Worm (Caenorhabditis elegans) whole organism, L3 larva: ENCODE measurements around the gene ndub-8.

Experiments used
- R02D3.7 ChIP-seq: fragments of 150-350 bp; optimal IDR thresholded peaks from 2 replicates; lab custom pipeline; 2014; ENCODE audit warnings: missing biosample characterization, missing genetic modification characterization
- aly-2 ChIP-seq: fragments of 150-350 bp; optimal IDR thresholded peaks from 2 replicates; lab custom pipeline; 2014; ENCODE audit warnings: missing biosample characterization, missing genetic modification characterization
- ama-1 ChIP-seq: fragments of 150-350 bp; optimal IDR thresholded peaks from 2 replicates; lab custom pipeline; 2018
- ceh-16 ChIP-seq: sonication (generic microtip); optimal IDR thresholded peaks from 2 replicates; lab custom pipeline; 2017; ENCODE audit warnings: missing biosample characterization, missing genetic modification characterization
- ceh-28 ChIP-seq: fragments of 150-350 bp; optimal IDR thresholded peaks from 2 replicates; lab custom pipeline; 2014; ENCODE audit warnings: missing biosample characterization, missing genetic modification reagents, missing genetic modification characterization
- ceh-82 ChIP-seq: fragments of 150-350 bp; optimal IDR thresholded peaks from 2 replicates; lab custom pipeline; 2014; ENCODE audit warnings: missing biosample characterization, missing genetic modification characterization
- ceh-9 ChIP-seq: sonication (generic microtip); optimal IDR thresholded peaks from 2 replicates; lab custom pipeline; 2018; ENCODE audit warnings: missing biosample characterization, missing genetic modification characterization
- daf-12 ChIP-seq: fragments of 150-350 bp; optimal IDR thresholded peaks from 2 replicates; lab custom pipeline; 2014; ENCODE audit warnings: missing biosample characterization, missing genetic modification reagents, missing genetic modification characterization
- egl-27 ChIP-seq: sonication (generic microtip); optimal IDR thresholded peaks from 4 replicates; lab custom pipeline; 2017; ENCODE audit warnings: missing biosample characterization, missing genetic modification reagents, missing genetic modification characterization
- egl-5 ChIP-seq: fragments of 150-350 bp; optimal IDR thresholded peaks from 2 replicates; lab custom pipeline; 2017; ENCODE audit warnings: missing biosample characterization, missing genetic modification reagents, missing genetic modification characterization, inconsistent platforms
- elt-1 ChIP-seq: fragments of 150-350 bp; optimal IDR thresholded peaks from 2 replicates; lab custom pipeline; 2014; ENCODE audit warnings: missing biosample characterization, missing genetic modification characterization
- elt-2 ChIP-seq: sonication (generic microtip); optimal IDR thresholded peaks from 2 replicates; lab custom pipeline; 2016; ENCODE audit warnings: missing genetic modification reagents, mild to moderate bottlenecking, missing genetic modification characterization, missing compliant biosample characterization
- elt-3 ChIP-seq, 3 experiments: fragments of 150-350 bp in 1 of 3; sonication (generic microtip) in 2 of 3; optimal IDR thresholded peaks; 2 replicates in 2 of 3; 4 replicates in 1 of 3; lab custom pipeline; 2014 to 2017; ENCODE audit warnings: missing biosample characterization in 3 of 3, missing genetic modification characterization in 3 of 3
- fkh-10 ChIP-seq: sonication (generic microtip); optimal IDR thresholded peaks from 2 replicates; lab custom pipeline; 2017; ENCODE audit warnings: missing biosample characterization, missing genetic modification reagents, missing genetic modification characterization
- fkh-2 ChIP-seq: fragments of 150-350 bp; optimal IDR thresholded peaks from 2 replicates; lab custom pipeline; 2014; ENCODE audit warnings: missing biosample characterization, missing genetic modification reagents, missing genetic modification characterization
- fos-1 ChIP-seq: fragments of 150-350 bp; optimal IDR thresholded peaks from 2 replicates; lab custom pipeline; 2014; ENCODE audit warnings: missing biosample characterization, missing genetic modification characterization
- hmg-11 ChIP-seq: sonication (generic microtip); optimal IDR thresholded peaks from 2 replicates; lab custom pipeline; 2016; ENCODE audit warnings: missing genetic modification characterization, missing compliant biosample characterization
- jun-1 ChIP-seq: fragments of 150-350 bp; optimal IDR thresholded peaks from 2 replicates; lab custom pipeline; 2014; ENCODE audit warnings: missing biosample characterization, missing genetic modification reagents, missing genetic modification characterization
- lin-15B ChIP-seq: fragments of 150-350 bp; optimal IDR thresholded peaks from 2 replicates; lab custom pipeline; 2014; ENCODE audit warnings: missing biosample characterization, missing genetic modification characterization
- lsy-12 ChIP-seq: sonication (generic microtip); optimal IDR thresholded peaks from 2 replicates; lab custom pipeline; 2016; ENCODE audit warnings: mild to moderate bottlenecking, missing genetic modification characterization, missing compliant biosample characterization
- nfya-1 ChIP-seq: sonication (generic microtip); optimal IDR thresholded peaks from 2 replicates; lab custom pipeline; 2017; ENCODE audit warnings: missing genetic modification characterization, mild to moderate bottlenecking, missing compliant biosample characterization, antibody characterized with exemption, moderate library complexity; ENCODE audit not compliant: insufficient read depth
- nhr-11 ChIP-seq: fragments of 150-350 bp; optimal IDR thresholded peaks from 2 replicates; lab custom pipeline; 2014; ENCODE audit warnings: missing biosample characterization, missing genetic modification characterization
- nhr-12 ChIP-seq: fragments of 150-350 bp; optimal IDR thresholded peaks from 2 replicates; lab custom pipeline; 2014; ENCODE audit warnings: missing biosample characterization, missing genetic modification characterization
- nhr-23 ChIP-seq: fragments of 150-350 bp; optimal IDR thresholded peaks from 2 replicates; lab custom pipeline; 2014; ENCODE audit warnings: missing biosample characterization, missing genetic modification reagents, missing genetic modification characterization
- nhr-237 ChIP-seq: fragments of 150-350 bp; optimal IDR thresholded peaks from 2 replicates; lab custom pipeline; 2014; ENCODE audit warnings: missing biosample characterization, missing genetic modification characterization
- nhr-25 ChIP-seq: sonication (generic microtip); optimal IDR thresholded peaks from 2 replicates; lab custom pipeline; 2017; ENCODE audit warnings: missing biosample characterization, missing genetic modification characterization
- nhr-28 ChIP-seq: fragments of 150-350 bp; optimal IDR thresholded peaks from 2 replicates; lab custom pipeline; 2014; ENCODE audit warnings: missing biosample characterization, missing genetic modification characterization
- nhr-43 ChIP-seq: sonication (generic microtip); optimal IDR thresholded peaks from 2 replicates; lab custom pipeline; 2016; ENCODE audit warnings: mild to moderate bottlenecking, missing genetic modification characterization, missing compliant biosample characterization; ENCODE audit not compliant: poor library complexity, severe bottlenecking
- nhr-76 ChIP-seq: fragments of 150-350 bp; sonication (generic microtip); optimal IDR thresholded peaks from 5 replicates; lab custom pipeline; 2014; ENCODE audit warnings: missing biosample characterization, missing genetic modification characterization
- nhr-77 ChIP-seq: fragments of 150-350 bp; optimal IDR thresholded peaks from 2 replicates; lab custom pipeline; 2014; ENCODE audit warnings: missing biosample characterization, missing genetic modification characterization
- pha-4 ChIP-seq: fragments of 150-350 bp; optimal IDR thresholded peaks from 2 replicates; lab custom pipeline; 2014; ENCODE audit warnings: missing biosample characterization, missing genetic modification reagents, missing genetic modification characterization
- pqm-1 ChIP-seq: fragments of 150-350 bp; optimal IDR thresholded peaks from 2 replicates; lab custom pipeline; 2017; ENCODE audit warnings: missing biosample characterization, missing genetic modification characterization, inconsistent platforms
- snpc-4 ChIP-seq: fragments of 150-350 bp; optimal IDR thresholded peaks from 2 replicates; lab custom pipeline; 2014; ENCODE audit warnings: missing biosample characterization, missing genetic modification characterization
- tbx-2 ChIP-seq: sonication (generic microtip); optimal IDR thresholded peaks from 2 replicates; lab custom pipeline; 2016; ENCODE audit warnings: mild to moderate bottlenecking, missing genetic modification characterization, missing compliant biosample characterization
- unc-62 ChIP-seq: fragments of 150-350 bp; sonication (generic microtip); optimal IDR thresholded peaks from 4 replicates; lab custom pipeline; 2014; ENCODE audit warnings: missing biosample characterization, missing genetic modification reagents, missing genetic modification characterization
- ztf-11 ChIP-seq: fragments of 150-350 bp; optimal IDR thresholded peaks from 2 replicates; lab custom pipeline; 2014; ENCODE audit warnings: missing biosample characterization, missing genetic modification characterization
- ztf-4 ChIP-seq: fragments of 150-350 bp; optimal IDR thresholded peaks from 2 replicates; lab custom pipeline; 2014; ENCODE audit warnings: missing biosample characterization, missing genetic modification characterization

ndub-8 gene

ce11 chrII:13824570-13824969, 48.1 kb upstream of the ndub-8 start:
- peak; percentile 34 for TF ChIP-seq elt-2 (tag; lab: Kevin White, UChicago)

ce11 chrII:13828597-13828996, 44.1 kb upstream of the ndub-8 start, which contains the start of gene his-42:
TSS of gene his-42 (minus strand) at chrII:13828697.
- TF ChIP-seq elt-3 (tag; optimal IDR thresholded peaks at IDR 0.05; lab: Kevin White, UChicago) (no peak), ceh-82 (tag; lab: Kevin White, UChicago) (no peak), elt-1 (tag; lab: Kevin White, UChicago) (no peak), nhr-25 (tag; lab: Kevin White, UChicago) (no peak), fkh-10 (no peak), ztf-11 (tag; lab: Kevin White, UChicago) (no peak), fkh-2 (tag; lab: Kevin White, UChicago) (no peak), nfya-1 (no peak)
- TF ChIP-seq, all 47 proteins: peak for 0

- TF ChIP-seq aly-2 (tag; lab: Kevin White, UChicago): peak; percentile 33
- TF ChIP-seq pqm-1: peak; percentile 30
- peak; percentile 26 for TF ChIP-seq ceh-28 (tag; lab: Kevin White, UChicago)
- TF ChIP-seq nfya-1: peak; percentile 30
- peak; percentile 50 for TF ChIP-seq hmg-11 (tag; lab: Kevin White, UChicago)
- peak; percentile 5 for TF ChIP-seq tbx-2 (tag; lab: Kevin White, UChicago)
- TF ChIP-seq fos-1 (tag; lab: Kevin White, UChicago): peak; percentile 35
- peak; percentile 54 for TF ChIP-seq nhr-43
- peak; percentile 91 for TF ChIP-seq snpc-4 (tag; lab: Kevin White, UChicago)
- peak; percentile 54 for TF ChIP-seq elt-2 (tag; lab: Kevin White, UChicago)
- peak; percentile 66 for TF ChIP-seq nhr-25 (tag; lab: Kevin White, UChicago)
- peak; percentile 79 for TF ChIP-seq ama-1 (lab: Kevin White, UChicago)
- TF ChIP-seq nhr-23: peak; percentile 20
- peak; percentile 89 for TF ChIP-seq pha-4 (tag; lab: Kevin White, UChicago)
- TF ChIP-seq nhr-77 (tag; lab: Kevin White, UChicago): peak; percentile 90
- TF ChIP-seq R02D3.7 (tag; lab: Kevin White, UChicago): peak; percentile 45
- peak; percentile 43 for TF ChIP-seq jun-1 (tag; lab: Kevin White, UChicago)
- TF ChIP-seq elt-3 (tag; optimal IDR thresholded peaks at IDR 0.05; lab: Kevin White, UChicago): peak in 1 of 3 experiments; percentile 36
Observed at ce11 chrII:13829123-13829996, 43.3 kb upstream of the ndub-8 start.

- TF ChIP-seq jun-1 (tag; lab: Kevin White, UChicago): no peak
- no peak for TF ChIP-seq egl-5
- no peak for TF ChIP-seq nhr-76 (tag; lab: Kevin White, UChicago)
- TF ChIP-seq lin-15B (tag; lab: Kevin White, UChicago): no peak
- no peak for TF ChIP-seq elt-3 (tag; optimal IDR thresholded peaks at IDR 0.05; lab: Kevin White, UChicago)
- TF ChIP-seq, all 47 proteins: peak for 0
Observed at ce11 chrII:13830255-13830654, 42.4 kb upstream of the ndub-8 start, which contains the start of gene F08G2.4. TSS of gene F08G2.4 (plus strand) at chrII:13830602.

ce11 chrII:13833505-13833904, 39.2 kb upstream of the ndub-8 start, which contains the start of gene F08G2.5:
TSS of gene F08G2.5 (minus strand) at chrII:13833631.
- TF ChIP-seq pha-4 (tag; lab: Kevin White, UChicago) (peak; percentile 2), nhr-11 (tag; lab: Kevin White, UChicago) (no peak), pqm-1 (peak; percentile 42)
- TF ChIP-seq, all 47 proteins: peak for 2

- TF ChIP-seq ztf-4 (peak; percentile 27), fkh-2 (tag; lab: Kevin White, UChicago) (no peak), snpc-4 (tag; lab: Kevin White, UChicago) (peak; percentile 100), R02D3.7 (tag; lab: Kevin White, UChicago) (peak; percentile 74), nhr-12 (tag; lab: Kevin White, UChicago) (no peak), ceh-9 (tag; lab: Kevin White, UChicago) (no peak), elt-1 (tag; lab: Kevin White, UChicago) (peak; percentile 53), nhr-237 (tag; lab: Kevin White, UChicago) (peak; percentile 24), ztf-11 (tag; lab: Kevin White, UChicago) (no peak), ceh-16 (tag; lab: Kevin White, UChicago) (no peak), unc-62 (no peak), nhr-25 (tag; lab: Kevin White, UChicago) (peak; percentile 93), fos-1 (tag; lab: Kevin White, UChicago) (peak; percentile 57), egl-27 (peak; percentile 65), ceh-82 (tag; lab: Kevin White, UChicago) (peak; percentile 86), ama-1 (lab: Kevin White, UChicago) (peak; percentile 32), hmg-11 (tag; lab: Kevin White, UChicago) (peak; percentile 96), lsy-12 (tag; lab: Kevin White, UChicago) (peak; percentile 73), nhr-28 (no peak), daf-12 (tag; lab: Kevin White, UChicago) (peak; percentile 34)
Observed at ce11 chrII:13834380-13835194, 38.1 kb upstream of the ndub-8 start.
